Worm (Caenorhabditis elegans): Measurements from ENCODE around the gene pptr-1.

ce11 chrV:16393728-16394127 is 36.4 kb downstream of the pptr-1 start, which contains the start of gene srd-63:
- no peak for TF ChIP-seq ceh-13 (GFP tag; optimal IDR thresholded peaks at IDR 0.05)
- TF ChIP-seq scrt-1 (GFP tag; IDR thresholded peaks at IDR 0.05), result no peak
- TF ChIP-seq ama-1 (optimal IDR thresholded peaks at IDR 0.05), result no peak
- no peak for TF ChIP-seq ets-7 (tag; optimal IDR thresholded peaks at IDR 0.05)
- TF ChIP-seq tbx-11 (GFP tag; IDR thresholded peaks at IDR 0.05), result no peak
